Worm (Caenorhabditis elegans) whole organism, late embryonic: ENCODE data around the gene dhs-30.

Source experiments
- C08G9.2 ChIP-seq: sonication (generic microtip); optimal IDR thresholded peaks from 2 replicates; lab custom pipeline; 2016; ENCODE audit warnings: mild to moderate bottlenecking, missing genetic modification characterization, moderate library complexity, missing compliant biosample characterization
- K02D7.2 ChIP-seq: sonication (generic microtip); optimal IDR thresholded peaks from 2 replicates; lab custom pipeline; 2017; ENCODE audit warnings: mild to moderate bottlenecking, missing genetic modification characterization, missing compliant biosample characterization
- T23F11.4 ChIP-seq: fragments of 200-800 bp; sonication (Bioruptor generic); optimal IDR thresholded peaks from 2 replicates; lab custom pipeline; 2018; ENCODE audit warnings: mild to moderate bottlenecking, missing genetic modification characterization, missing compliant biosample characterization
- Y22D7AL.16 ChIP-seq: sonication (generic microtip); optimal IDR thresholded peaks from 2 replicates; lab custom pipeline; 2016; ENCODE audit warnings: missing genetic modification characterization, missing compliant biosample characterization
- ceh-18 ChIP-seq: sonication (generic microtip); optimal IDR thresholded peaks from 2 replicates; lab custom pipeline; 2016; ENCODE audit warnings: missing genetic modification characterization, missing compliant biosample characterization
- ceh-22 ChIP-seq: sonication (generic microtip); optimal IDR thresholded peaks from 2 replicates; lab custom pipeline; 2017; ENCODE audit warnings: missing biosample characterization, missing genetic modification characterization
- ceh-24 ChIP-seq: sonication (generic microtip); optimal IDR thresholded peaks from 2 replicates; lab custom pipeline; 2016; ENCODE audit warnings: mild to moderate bottlenecking, missing genetic modification characterization, missing compliant biosample characterization
- ceh-34 ChIP-seq: sonication (generic microtip); optimal IDR thresholded peaks from 2 replicates; lab custom pipeline; 2016; ENCODE audit warnings: mild to moderate bottlenecking, missing genetic modification characterization, missing compliant biosample characterization
- ceh-9 ChIP-seq: sonication (generic microtip); optimal IDR thresholded peaks from 2 replicates; lab custom pipeline; 2016; ENCODE audit warnings: mild to moderate bottlenecking, missing genetic modification characterization, inconsistent platforms, missing compliant biosample characterization
- che-1 ChIP-seq: sonication (generic microtip); optimal IDR thresholded peaks from 2 replicates; lab custom pipeline; 2016; ENCODE audit warnings: mild to moderate bottlenecking, missing genetic modification characterization, missing compliant biosample characterization
- dmd-4 ChIP-seq: sonication (generic microtip); optimal IDR thresholded peaks from 2 replicates; lab custom pipeline; 2016; ENCODE audit warnings: borderline replicate concordance, missing genetic modification characterization, missing compliant biosample characterization
- elt-2 ChIP-seq: sonication (generic microtip); optimal IDR thresholded peaks from 2 replicates; lab custom pipeline; 2016; ENCODE audit warnings: missing genetic modification reagents, missing genetic modification characterization, missing compliant biosample characterization
- elt-4 ChIP-seq: sonication (generic microtip); optimal IDR thresholded peaks from 2 replicates; lab custom pipeline; 2016; ENCODE audit warnings: missing genetic modification characterization, missing compliant biosample characterization
- eyg-1 ChIP-seq: sonication (generic microtip); optimal IDR thresholded peaks from 2 replicates; lab custom pipeline; 2016; ENCODE audit warnings: missing genotype, missing genetic modification characterization, missing compliant biosample characterization
- fkh-6 ChIP-seq: sonication (generic microtip); optimal IDR thresholded peaks from 2 replicates; lab custom pipeline; 2016; ENCODE audit warnings: missing genetic modification characterization, missing compliant biosample characterization
- hlh-13 ChIP-seq: fragments of 200-800 bp; sonication (Bioruptor generic); optimal IDR thresholded peaks from 2 replicates; lab custom pipeline; 2018; ENCODE audit warnings: mild to moderate bottlenecking, missing genetic modification characterization, missing compliant biosample characterization
- lim-6 ChIP-seq: sonication (generic microtip); optimal IDR thresholded peaks from 2 replicates; lab custom pipeline; 2016; ENCODE audit warnings: missing genetic modification characterization, missing compliant biosample characterization
- lin-11 ChIP-seq: fragments of 200-800 bp; sonication (Bioruptor generic); optimal IDR thresholded peaks from 2 replicates; lab custom pipeline; 2018; ENCODE audit warnings: mild to moderate bottlenecking, missing genetic modification characterization, missing compliant biosample characterization
- nfya-1 ChIP-seq: sonication (generic microtip); optimal IDR thresholded peaks from 2 replicates; lab custom pipeline; 2017; ENCODE audit warnings: missing genetic modification characterization, mild to moderate bottlenecking, missing compliant biosample characterization, antibody characterized with exemption, moderate library complexity
- nhr-11 ChIP-seq: fragments of 150-350 bp; optimal IDR thresholded peaks from 2 replicates; lab custom pipeline; 2014; ENCODE audit warnings: missing biosample characterization, missing genetic modification characterization
- pag-3 ChIP-seq: sonication (generic microtip); optimal IDR thresholded peaks from 2 replicates; lab custom pipeline; 2016; ENCODE audit warnings: missing compliant biosample characterization, missing genetic modification characterization, borderline replicate concordance
- pat-9 ChIP-seq: fragments of 200-800 bp; sonication (Bioruptor generic); optimal IDR thresholded peaks from 2 replicates; lab custom pipeline; 2018; ENCODE audit warnings: mild to moderate bottlenecking, missing genetic modification characterization, moderate library complexity, missing compliant biosample characterization
- pha-2 ChIP-seq: sonication (generic microtip); optimal IDR thresholded peaks from 2 replicates; lab custom pipeline; 2017; ENCODE audit warnings: mild to moderate bottlenecking, missing genetic modification characterization, missing compliant biosample characterization
- pha-4 ChIP-seq: fragments of 150-350 bp; optimal IDR thresholded peaks from 2 replicates; lab custom pipeline; 2018; ENCODE audit warnings: missing biosample characterization, missing genetic modification reagents, missing genetic modification characterization
- pros-1 ChIP-seq: fragments of 150-350 bp; optimal IDR thresholded peaks from 2 replicates; lab custom pipeline; 2014; ENCODE audit warnings: missing biosample characterization, missing genetic modification reagents, missing genetic modification characterization
- ref-2 ChIP-seq: sonication (generic microtip); optimal IDR thresholded peaks from 2 replicates; lab custom pipeline; 2016; ENCODE audit warnings: missing genetic modification characterization, missing compliant biosample characterization
- sox-4 ChIP-seq: sonication (generic microtip); optimal IDR thresholded peaks from 2 replicates; lab custom pipeline; 2017; ENCODE audit warnings: mild to moderate bottlenecking, missing genetic modification characterization, inconsistent platforms, missing compliant biosample characterization
- syd-9 ChIP-seq: sonication (generic microtip); optimal IDR thresholded peaks from 2 replicates; lab custom pipeline; 2016; ENCODE audit warnings: mild to moderate bottlenecking, missing genetic modification characterization, moderate library complexity, missing compliant biosample characterization
- unc-42 ChIP-seq: sonication (generic microtip); optimal IDR thresholded peaks from 2 replicates; lab custom pipeline; 2016; ENCODE audit warnings: missing genotype, missing genetic modification characterization, missing compliant biosample characterization
- unc-55 ChIP-seq: sonication (generic microtip); optimal IDR thresholded peaks from 2 replicates; lab custom pipeline; 2017; ENCODE audit warnings: missing biosample characterization, missing genetic modification reagents, missing genetic modification characterization
- unc-86 ChIP-seq: sonication (generic microtip); optimal IDR thresholded peaks from 2 replicates; lab custom pipeline; 2016; ENCODE audit warnings: missing genetic modification characterization, missing compliant biosample characterization
- ztf-16 ChIP-seq: sonication (generic microtip); optimal IDR thresholded peaks from 2 replicates; lab custom pipeline; 2017; ENCODE audit warnings: missing genetic modification characterization, missing compliant biosample characterization

Gene dhs-30

DNA sequence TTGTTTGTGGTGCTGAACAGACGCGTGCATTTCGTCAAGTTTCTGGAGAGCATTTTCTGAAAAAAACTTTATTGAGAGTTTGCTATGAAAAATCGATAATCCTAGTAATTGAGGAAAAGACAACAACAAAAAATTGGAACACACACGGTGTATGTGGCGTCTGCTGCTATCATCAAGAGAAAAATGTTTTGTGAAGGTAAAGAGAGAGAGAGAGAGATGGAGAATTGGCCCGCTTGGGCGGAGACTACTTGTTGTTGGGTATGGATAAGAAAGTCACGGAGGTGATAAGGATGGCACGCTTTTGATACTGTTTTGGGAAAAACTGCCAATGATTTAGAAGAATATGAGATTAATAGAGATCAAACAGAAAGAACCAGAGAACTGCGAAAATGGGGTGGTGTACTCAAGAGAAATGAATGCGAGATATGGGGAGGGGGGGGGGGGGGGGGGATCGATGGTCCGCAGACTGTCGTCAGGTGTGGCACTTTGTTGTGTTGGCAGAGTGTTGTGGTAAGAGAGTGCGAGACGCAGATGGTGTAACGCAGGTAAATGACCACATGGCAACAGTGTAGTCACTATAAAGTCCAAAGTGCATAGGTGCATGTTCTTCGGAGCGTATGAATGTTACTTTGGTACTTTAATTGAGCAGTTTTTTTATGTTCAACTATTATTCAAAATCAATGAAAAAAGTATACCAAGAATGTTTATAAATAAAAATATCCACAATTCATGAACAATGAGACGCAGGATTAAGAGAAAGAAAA lies 18.4 kb downstream of the dhs-30 start, which contains the start of gene acdh-7:
TSS of gene acdh-7 (minus strand) at position 56 of the 764 bp plus-strand sequence.
- TF ChIP-seq pat-9: no peak
- peak; percentile 39 for TF ChIP-seq elt-2

DNA sequence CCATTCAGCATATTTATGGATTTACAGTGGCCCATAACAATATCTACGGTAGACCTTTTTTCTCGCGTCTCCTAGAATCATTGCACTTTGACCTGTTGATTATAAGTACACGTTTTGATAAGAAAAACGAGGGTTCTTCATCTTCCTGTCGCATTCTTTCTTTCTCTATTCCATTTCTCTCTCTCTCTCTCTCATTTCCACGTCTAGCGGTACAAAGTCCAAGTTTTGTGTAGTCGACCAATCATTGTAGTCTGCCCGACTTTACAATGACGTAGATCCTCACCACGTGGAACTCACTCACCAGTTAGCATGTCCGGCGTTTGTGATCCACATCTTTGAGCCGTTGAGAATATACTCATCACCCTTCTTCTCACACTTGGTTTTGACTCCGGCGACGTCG lies 19.5 kb downstream of the dhs-30 start:
- peak; percentile 7 for TF ChIP-seq ceh-18 (tag; lab: Kevin White, UChicago)
- TF ChIP-seq unc-86 (tag; lab: Kevin White, UChicago): no peak
- TF ChIP-seq pros-1 (tag; lab: Kevin White, UChicago): no peak
- peak; percentile 65 for TF ChIP-seq unc-55 (GFP tag; lab: Kevin White, UChicago)
- TF ChIP-seq pat-9: no peak
- TF ChIP-seq syd-9 (tag; lab: Kevin White, UChicago): no peak
- no peak for TF ChIP-seq elt-4 (tag; lab: Kevin White, UChicago)
- peak; percentile 86 for TF ChIP-seq nfya-1 (tag; lab: Kevin White, UChicago)
- TF ChIP-seq lin-11: no peak
- TF ChIP-seq ceh-24: no peak
- TF ChIP-seq pha-4: no peak
- TF ChIP-seq unc-42: no peak
- no peak for TF ChIP-seq ceh-22 (tag; lab: Kevin White, UChicago)

DNA sequence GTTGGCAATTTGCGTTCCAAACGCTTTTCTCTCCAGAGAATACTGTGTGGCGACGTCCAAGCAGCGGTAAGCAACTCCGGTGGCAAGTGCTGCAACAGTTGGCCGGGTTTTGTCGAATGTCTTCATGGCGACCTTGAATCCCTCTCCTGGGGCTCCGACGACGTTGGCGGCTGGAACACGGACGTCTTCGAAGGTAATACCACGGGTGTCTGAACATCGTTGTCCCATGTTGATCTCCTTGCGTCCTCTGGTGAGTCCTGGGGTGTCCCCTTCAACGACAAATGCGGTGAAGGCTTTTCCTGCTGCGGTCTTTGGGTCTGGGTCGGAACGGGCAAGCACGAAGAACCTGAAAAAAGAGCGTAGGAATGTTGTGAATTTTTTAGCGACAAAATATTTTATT lies 19.9 kb downstream of the dhs-30 start:
- TF ChIP-seq pha-2 (tag; lab: Kevin White, UChicago) (no peak), fkh-6 (tag; lab: Kevin White, UChicago) (no peak), pag-3 (tag; lab: Kevin White, UChicago) (no peak), syd-9 (tag; lab: Kevin White, UChicago) (no peak), Y22D7AL.16 (no peak), unc-55 (GFP tag; lab: Kevin White, UChicago) (no peak), ceh-9 (tag; lab: Kevin White, UChicago) (no peak), nhr-11 (tag; lab: Kevin White, UChicago) (no peak), ceh-34 (tag; lab: Kevin White, UChicago) (no peak)
- TF ChIP-seq, all 69 proteins: peak for 0

DNA sequence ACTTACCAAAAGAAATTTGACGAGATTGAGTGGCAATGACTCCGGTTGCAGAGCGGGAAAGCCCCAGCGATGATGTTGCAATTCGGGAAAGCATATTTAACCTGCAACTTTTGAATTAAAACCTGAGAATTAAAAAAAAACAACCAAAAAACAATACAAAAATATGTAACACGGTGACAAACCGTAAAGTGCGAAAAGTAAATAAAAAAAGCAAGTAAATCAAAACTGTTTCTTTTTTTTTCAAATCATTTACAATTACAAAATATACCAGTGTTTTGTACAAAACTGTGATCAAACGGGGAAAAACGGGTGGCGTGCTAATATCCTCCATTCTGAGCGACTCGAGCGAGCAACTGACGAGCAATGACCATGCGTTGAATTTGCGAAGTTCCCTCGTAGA lies 20.8 kb downstream of the dhs-30 start, which contains the start of gene acdh-10:
TSS of gene acdh-10 (minus strand) at position 101 of the 400 bp plus-strand sequence.
- no peak for TF ChIP-seq unc-55 (GFP tag; lab: Kevin White, UChicago)
- no peak for TF ChIP-seq ceh-9 (tag; lab: Kevin White, UChicago)

DNA sequence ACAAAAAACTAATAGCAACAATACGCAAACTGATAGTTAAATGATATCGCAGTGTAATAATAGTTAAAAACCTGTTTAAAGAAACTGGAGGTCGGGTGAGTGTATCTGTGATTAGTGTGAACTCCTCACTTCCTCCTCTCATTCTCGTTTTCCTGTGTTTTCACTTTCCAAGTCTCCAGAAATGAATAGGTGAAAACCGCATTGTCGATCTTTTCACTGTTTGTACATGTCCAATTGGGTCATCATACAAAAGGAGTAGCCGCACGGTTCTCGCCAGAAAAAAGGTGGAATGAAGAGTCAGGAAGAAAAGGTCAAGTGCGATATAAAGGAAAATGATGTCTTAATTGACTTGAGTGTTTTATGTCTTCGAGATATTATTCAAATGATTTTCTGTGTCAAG lies 24.1 kb downstream of the dhs-30 start:
- TF ChIP-seq nfya-1 (tag; lab: Kevin White, UChicago) (no peak), unc-86 (tag; lab: Kevin White, UChicago) (no peak), ztf-16 (tag; lab: Kevin White, UChicago) (no peak), lim-6 (tag; lab: Kevin White, UChicago) (no peak)
- TF ChIP-seq, all 69 proteins: peak for 0

DNA sequence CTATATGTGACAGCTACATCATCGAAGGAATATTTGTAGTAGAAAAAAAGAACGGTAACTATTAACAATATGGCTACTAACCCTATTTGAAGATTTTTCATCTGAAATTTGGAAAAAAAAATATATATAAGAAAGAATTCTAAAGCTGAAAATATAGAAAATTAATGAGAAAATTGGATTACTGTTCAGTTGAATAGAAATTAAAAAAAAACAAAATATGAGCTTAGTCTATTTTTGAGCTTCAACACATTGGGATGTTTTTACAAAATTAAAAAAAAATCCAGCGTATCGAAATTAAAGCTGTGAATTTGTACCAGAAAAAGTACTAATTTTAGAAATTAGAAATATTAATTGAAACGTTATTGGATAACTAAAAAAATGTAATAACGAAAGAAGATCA lies 26.4 kb downstream of the dhs-30 start, which contains the start of gene T08G2.2:
TSS of gene T08G2.2 (minus strand) at position 101 of the 400 bp plus-strand sequence.
- TF ChIP-seq hlh-13 (GFP tag; lab: Kevin White, UChicago) (no peak), che-1 (no peak), lin-11 (no peak), dmd-4 (no peak), pag-3 (tag; lab: Kevin White, UChicago) (no peak), ref-2 (tag; lab: Kevin White, UChicago) (no peak), sox-4 (tag; lab: Kevin White, UChicago) (no peak), C08G9.2 (tag; lab: Kevin White, UChicago) (no peak), eyg-1 (tag; lab: Kevin White, UChicago) (no peak), T23F11.4 (GFP tag; lab: Kevin White, UChicago) (no peak), K02D7.2 (tag; lab: Kevin White, UChicago) (no peak), pha-2 (tag; lab: Kevin White, UChicago) (no peak), ceh-9 (tag; lab: Kevin White, UChicago) (no peak), pros-1 (tag; lab: Kevin White, UChicago) (no peak)
